Worm (Caenorhabditis elegans): ENCODE data around the gene T26E4.18.
"Not testable (repeated sequence)": the region's sequence is repeated elsewhere in the genome, so short reads cannot be mapped to it uniquely, and the experiment has no call there.

T26E4.18 gene

DNA sequence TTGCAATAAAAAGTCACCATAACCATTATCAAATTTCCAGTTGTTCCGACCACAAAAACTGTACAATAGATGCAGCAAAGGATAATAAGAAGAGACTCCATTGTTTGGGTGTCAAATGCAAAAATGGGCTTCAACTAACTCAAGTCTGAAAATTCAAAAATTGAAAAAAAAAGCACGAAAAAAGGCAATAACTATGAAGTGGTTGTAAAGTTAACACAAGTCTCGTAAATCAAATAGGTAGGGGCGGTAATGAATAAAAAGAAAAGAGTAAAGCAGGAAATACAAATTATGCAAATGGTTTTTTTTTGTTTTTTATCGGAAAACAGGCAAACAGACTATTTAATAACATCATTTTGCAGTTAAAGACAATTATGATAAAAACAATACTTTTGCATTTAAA, 3.8 kb upstream of the T26E4.18 start, which contains the start of gene srsx-38:
srsx-38 (minus strand) TSS at position 101 of the 400 bp plus-strand sequence.
- not testable (repeated sequence) for TF ChIP-seq tra-4, hmbx-1, B0310.2 (tag; optimal IDR thresholded peaks at IDR 0.05)

DNA sequence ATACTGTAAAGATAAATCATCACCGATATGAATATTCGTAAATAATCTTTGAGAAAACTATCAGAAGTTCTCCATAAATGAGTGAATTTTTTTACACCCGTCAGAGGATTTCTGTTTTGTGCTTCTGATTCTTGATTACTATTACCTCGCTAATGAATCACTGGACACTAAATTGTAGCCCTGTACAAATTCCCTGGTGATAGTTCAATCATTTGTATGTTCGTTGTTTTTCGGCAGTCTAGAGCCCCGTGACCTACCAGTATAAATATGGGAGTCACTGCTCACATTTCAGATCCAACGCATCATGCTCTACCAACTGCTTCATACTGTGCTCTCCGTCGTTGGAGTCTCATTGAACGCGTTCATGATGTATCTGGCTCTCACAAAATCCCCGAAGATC, 569 bp downstream of the T26E4.18 start, which contains the start of gene srd-27:
srd-27 (plus strand) TSS at position 301 of the 400 bp plus-strand sequence.
- TF ChIP-seq ceh-36 (tag; optimal IDR thresholded peaks at IDR 0.05); ets-7 (tag; optimal IDR thresholded peaks at IDR 0.05); flt-1 (GFP tag; IDR thresholded peaks at IDR 0.05): not testable (repeated sequence)

DNA sequence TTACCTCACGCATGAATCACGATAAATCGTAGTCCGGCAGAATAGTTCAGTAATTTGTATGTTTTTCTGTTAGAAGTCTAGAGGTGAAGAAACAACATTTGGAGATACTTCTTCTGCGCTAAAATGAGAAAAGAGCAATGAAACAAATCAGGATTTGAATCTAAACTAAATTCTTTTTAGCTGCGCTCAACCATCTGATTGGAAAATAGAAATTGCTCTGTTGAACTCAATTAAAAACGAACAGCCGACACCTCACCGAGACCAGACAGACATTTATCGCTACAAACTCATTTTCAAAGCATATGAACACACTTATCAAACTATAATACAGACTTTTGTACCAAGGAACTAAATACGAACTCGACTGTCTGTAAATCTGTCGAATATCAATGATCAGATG, 1.0 kb downstream of the T26E4.18 start, which contains the start of gene T26E4.9:
T26E4.9 (minus strand) TSS at position 101 of the 400 bp plus-strand sequence.
- not testable (repeated sequence) for TF ChIP-seq tra-4 (tag; optimal IDR thresholded peaks at IDR 0.05); scrt-1 (GFP tag; IDR thresholded peaks at IDR 0.05); aly-1 (tag; optimal IDR thresholded peaks at IDR 0.05)

ce11 chrV:15798108-15798507, 5.5 kb downstream of the T26E4.18 start, which contains the start of gene T26E4.10:
T26E4.10 (minus strand) TSS chrV:15798208.
- TF ChIP-seq aly-1 (tag; optimal IDR thresholded peaks at IDR 0.05) (no peak), tra-4 (tag; optimal IDR thresholded peaks at IDR 0.05) (no peak), hmbx-1 (tag; optimal IDR thresholded peaks at IDR 0.05) (no peak), ceh-13 (GFP tag; optimal IDR thresholded peaks at IDR 0.05) (no peak), pes-1 (GFP tag; IDR thresholded peaks at IDR 0.05) (no peak), scrt-1 (GFP tag; IDR thresholded peaks at IDR 0.05) (no peak), ama-1 (optimal IDR thresholded peaks at IDR 0.05) (no peak), tbx-37 (GFP tag; conservative IDR thresholded peaks at IDR 0.05) (no peak), flt-1 (GFP tag; IDR thresholded peaks at IDR 0.05) (no peak), tbx-11 (GFP tag; IDR thresholded peaks at IDR 0.05) (no peak)

ce11 chrV:15796087-15796486, 7.6 kb downstream of the T26E4.18 start, which contains the start of gene nhr-223:
nhr-223 (plus strand) TSS chrV:15796387.
- TF ChIP-seq flt-1 (GFP tag; IDR thresholded peaks at IDR 0.05) = no peak
- no peak for TF ChIP-seq ceh-36 (tag; optimal IDR thresholded peaks at IDR 0.05)
- no peak for TF ChIP-seq pes-1 (GFP tag; IDR thresholded peaks at IDR 0.05)
- TF ChIP-seq scrt-1 (GFP tag; IDR thresholded peaks at IDR 0.05) = no peak
- no peak for TF ChIP-seq aly-1 (tag; optimal IDR thresholded peaks at IDR 0.05)
- no peak for TF ChIP-seq tbx-37 (GFP tag; conservative IDR thresholded peaks at IDR 0.05)
- TF ChIP-seq ceh-13 (GFP tag; optimal IDR thresholded peaks at IDR 0.05) = no peak
- no peak for TF ChIP-seq tbx-11 (GFP tag; IDR thresholded peaks at IDR 0.05)
- TF ChIP-seq ets-7 (tag; optimal IDR thresholded peaks at IDR 0.05) = no peak
- TF ChIP-seq B0310.2 (tag; optimal IDR thresholded peaks at IDR 0.05) = no peak

DNA sequence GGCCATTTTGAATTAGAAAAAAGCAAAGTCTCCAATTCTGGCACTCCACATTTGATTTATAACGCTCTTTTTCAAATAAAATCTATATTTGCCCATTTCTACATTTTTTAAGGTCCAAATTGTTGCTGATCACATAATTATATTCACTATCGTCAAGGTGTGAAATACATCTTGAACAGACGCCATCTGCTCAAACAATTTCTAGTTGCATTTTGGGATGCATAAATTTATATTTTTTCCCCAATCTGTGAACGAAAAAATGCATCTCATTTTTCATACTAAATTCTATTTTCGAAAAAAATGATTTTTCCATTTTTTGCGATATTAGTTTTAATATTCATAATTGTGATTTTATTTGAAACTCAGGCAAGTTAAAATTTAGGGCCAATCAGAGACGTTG, 10.4 kb downstream of the T26E4.18 start, which contains the start of gene T26E4.7:
T26E4.7 (plus strand) TSS at position 301 of the 400 bp plus-strand sequence.
- TF ChIP-seq hmg-4 (GFP tag; optimal IDR thresholded peaks at IDR 0.05) (no peak), ama-1 (optimal IDR thresholded peaks at IDR 0.05) (no peak), flt-1 (GFP tag; IDR thresholded peaks at IDR 0.05) (no peak), tra-4 (tag; optimal IDR thresholded peaks at IDR 0.05) (no peak), tbx-37 (GFP tag; conservative IDR thresholded peaks at IDR 0.05) (no peak), B0310.2 (tag; optimal IDR thresholded peaks at IDR 0.05) (no peak), hmbx-1 (tag; optimal IDR thresholded peaks at IDR 0.05) (no peak), ets-7 (tag; optimal IDR thresholded peaks at IDR 0.05) (no peak), pes-1 (GFP tag; IDR thresholded peaks at IDR 0.05) (no peak), sea-1 (GFP tag; conservative IDR thresholded peaks at IDR 0.05) (no peak), tbx-11 (GFP tag; IDR thresholded peaks at IDR 0.05) (no peak)

- TF ChIP-seq pes-1 (GFP tag; IDR thresholded peaks at IDR 0.05) (no peak), B0310.2 (tag; optimal IDR thresholded peaks at IDR 0.05) (no peak), tbx-37 (GFP tag; conservative IDR thresholded peaks at IDR 0.05) (no peak), ets-7 (tag; optimal IDR thresholded peaks at IDR 0.05) (no peak), aly-1 (tag; optimal IDR thresholded peaks at IDR 0.05) (no peak), tbx-11 (GFP tag; IDR thresholded peaks at IDR 0.05) (no peak), hmg-4 (GFP tag; optimal IDR thresholded peaks at IDR 0.05) (no peak), F13C5.2 (tag; optimal IDR thresholded peaks at IDR 0.05) (no peak), sea-1 (GFP tag; conservative IDR thresholded peaks at IDR 0.05) (no peak), scrt-1 (GFP tag; IDR thresholded peaks at IDR 0.05) (no peak), hmbx-1 (tag; optimal IDR thresholded peaks at IDR 0.05) (no peak), ceh-36 (tag; optimal IDR thresholded peaks at IDR 0.05) (no peak), hnd-1 (tag; optimal IDR thresholded peaks at IDR 0.05) (no peak)
Observed at ce11 chrV:15792409-15792808, 11.2 kb downstream of the T26E4.18 start, which contains the start of gene T26E4.4. T26E4.4 (minus strand) TSS chrV:15792509.

DNA sequence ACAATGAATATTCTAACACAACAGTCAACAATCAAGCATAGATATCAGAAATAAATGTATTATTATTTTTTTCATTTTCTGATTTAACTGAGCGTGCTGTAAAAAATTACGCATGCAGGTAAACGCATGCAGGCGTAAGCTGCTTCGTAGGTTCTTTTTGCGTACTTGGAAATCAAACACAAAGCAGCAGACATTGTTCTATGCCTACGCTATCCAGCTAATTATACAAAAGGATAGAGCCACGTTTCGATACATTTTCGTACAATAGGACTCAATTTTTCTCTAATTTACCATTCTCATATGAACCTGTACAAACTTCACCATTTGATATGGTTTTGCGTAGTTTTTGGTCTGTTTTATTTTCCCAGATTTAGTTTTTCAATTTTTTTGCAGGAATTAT, 21.2 kb downstream of the T26E4.18 start, which contains the start of gene T26E4.3:
T26E4.3 (plus strand) TSS at position 301 of the 400 bp plus-strand sequence.
- TF ChIP-seq B0310.2 (tag; optimal IDR thresholded peaks at IDR 0.05) (no peak), pes-1 (GFP tag; IDR thresholded peaks at IDR 0.05) (no peak), tra-4 (tag; optimal IDR thresholded peaks at IDR 0.05) (no peak), hmbx-1 (tag; optimal IDR thresholded peaks at IDR 0.05) (no peak), flt-1 (GFP tag; IDR thresholded peaks at IDR 0.05) (no peak), aly-1 (tag; optimal IDR thresholded peaks at IDR 0.05) (no peak), tbx-37 (GFP tag; conservative IDR thresholded peaks at IDR 0.05) (no peak), tbx-11 (GFP tag; IDR thresholded peaks at IDR 0.05) (no peak), hmg-4 (GFP tag; optimal IDR thresholded peaks at IDR 0.05) (no peak), F13C5.2 (tag; optimal IDR thresholded peaks at IDR 0.05) (no peak), ama-1 (optimal IDR thresholded peaks at IDR 0.05) (no peak), ets-7 (tag; optimal IDR thresholded peaks at IDR 0.05) (no peak), ceh-13 (GFP tag; optimal IDR thresholded peaks at IDR 0.05) (no peak), sea-1 (GFP tag; conservative IDR thresholded peaks at IDR 0.05) (no peak), ceh-36 (tag; optimal IDR thresholded peaks at IDR 0.05) (no peak), scrt-1 (GFP tag; IDR thresholded peaks at IDR 0.05) (no peak)
